Worm (Caenorhabditis elegans) whole organism, early embryonic: Measurements from ENCODE around the gene prx-19.

Experiments used
- B0310.2 ChIP-seq: sonication (generic microtip); optimal IDR thresholded peaks from 2 replicates; lab custom pipeline; 2016; ENCODE audit warnings: mild to moderate bottlenecking, missing genetic modification characterization, missing compliant biosample characterization
- F13C5.2 ChIP-seq: sonication (generic microtip); optimal IDR thresholded peaks from 2 replicates; lab custom pipeline; 2017; ENCODE audit warnings: mild to moderate bottlenecking, missing genetic modification characterization, inconsistent platforms, missing compliant biosample characterization
- aly-1 ChIP-seq: sonication (generic microtip); optimal IDR thresholded peaks from 2 replicates; lab custom pipeline; 2016; ENCODE audit warnings: missing genetic modification characterization, missing compliant biosample characterization
- ama-1 ChIP-seq: fragments of 150-350 bp; optimal IDR thresholded peaks from 2 replicates; lab custom pipeline; 2014
- ceh-13 ChIP-seq: fragments of 200-800 bp; sonication (Bioruptor generic); optimal IDR thresholded peaks from 2 replicates; lab custom pipeline; 2018; ENCODE audit warnings: mild to moderate bottlenecking, missing genetic modification characterization, missing compliant biosample characterization
- ceh-36 ChIP-seq: sonication (generic microtip); optimal IDR thresholded peaks from 2 replicates; lab custom pipeline; 2016; ENCODE audit warnings: missing genetic modification characterization, inconsistent platforms, missing compliant biosample characterization
- ets-7 ChIP-seq: sonication (generic microtip); optimal IDR thresholded peaks from 2 replicates; lab custom pipeline; 2016; ENCODE audit warnings: missing genotype, missing genetic modification characterization, missing compliant biosample characterization
- flt-1 ChIP-seq: fragments of 200-800 bp; sonication (Bioruptor generic); IDR thresholded peaks from 2 replicates; pipeline ENCODE4 v1.3.6; 2022; ENCODE audit warnings: missing genetic modification characterization, missing compliant biosample characterization
- hmbx-1 ChIP-seq: sonication (generic microtip); optimal IDR thresholded peaks from 2 replicates; lab custom pipeline; 2016; ENCODE audit warnings: mild to moderate bottlenecking, missing genetic modification characterization, missing compliant biosample characterization
- hmg-4 ChIP-seq: fragments of 200-800 bp; sonication (Bioruptor generic); optimal IDR thresholded peaks from 2 replicates; lab custom pipeline; 2018; ENCODE audit warnings: mild to moderate bottlenecking, missing genetic modification characterization, missing compliant biosample characterization
- hnd-1 ChIP-seq: sonication (generic microtip); optimal IDR thresholded peaks from 2 replicates; lab custom pipeline; 2016; ENCODE audit warnings: missing genetic modification characterization, missing compliant biosample characterization
- pes-1 ChIP-seq: fragments of 200-800 bp; sonication (Bioruptor generic); IDR thresholded peaks from 2 replicates; pipeline ENCODE4 v1.3.6; 2022; ENCODE audit warnings: missing genetic modification reagents, missing genetic modification characterization, missing compliant biosample characterization
- scrt-1 ChIP-seq: fragments of 200-800 bp; sonication (Bioruptor generic); IDR thresholded peaks from 2 replicates; pipeline ENCODE4 v1.3.6; 2022; ENCODE audit warnings: missing genetic modification characterization, missing compliant biosample characterization
- sea-1 ChIP-seq: fragments of 200-800 bp; sonication (Bioruptor generic); conservative IDR thresholded peaks from 2 replicates; pipeline ENCODE4 v1.3.6; 2022; ENCODE audit warnings: missing genetic modification characterization, missing compliant biosample characterization
- tbx-11 ChIP-seq: fragments of 200-800 bp; sonication (Bioruptor generic); IDR thresholded peaks from 2 replicates; pipeline ENCODE4 v1.3.6; 2022; ENCODE audit warnings: missing genetic modification characterization, missing compliant biosample characterization
- tbx-37 ChIP-seq: fragments of 200-800 bp; sonication (Bioruptor generic); conservative IDR thresholded peaks from 2 replicates; pipeline ENCODE4 v1.3.6; 2022; ENCODE audit warnings: missing genetic modification reagents, missing genetic modification characterization, missing compliant biosample characterization
- tra-4 ChIP-seq: sonication (generic microtip); optimal IDR thresholded peaks from 2 replicates; lab custom pipeline; 2017; ENCODE audit warnings: missing genetic modification characterization, missing compliant biosample characterization

Gene prx-19

DNA sequence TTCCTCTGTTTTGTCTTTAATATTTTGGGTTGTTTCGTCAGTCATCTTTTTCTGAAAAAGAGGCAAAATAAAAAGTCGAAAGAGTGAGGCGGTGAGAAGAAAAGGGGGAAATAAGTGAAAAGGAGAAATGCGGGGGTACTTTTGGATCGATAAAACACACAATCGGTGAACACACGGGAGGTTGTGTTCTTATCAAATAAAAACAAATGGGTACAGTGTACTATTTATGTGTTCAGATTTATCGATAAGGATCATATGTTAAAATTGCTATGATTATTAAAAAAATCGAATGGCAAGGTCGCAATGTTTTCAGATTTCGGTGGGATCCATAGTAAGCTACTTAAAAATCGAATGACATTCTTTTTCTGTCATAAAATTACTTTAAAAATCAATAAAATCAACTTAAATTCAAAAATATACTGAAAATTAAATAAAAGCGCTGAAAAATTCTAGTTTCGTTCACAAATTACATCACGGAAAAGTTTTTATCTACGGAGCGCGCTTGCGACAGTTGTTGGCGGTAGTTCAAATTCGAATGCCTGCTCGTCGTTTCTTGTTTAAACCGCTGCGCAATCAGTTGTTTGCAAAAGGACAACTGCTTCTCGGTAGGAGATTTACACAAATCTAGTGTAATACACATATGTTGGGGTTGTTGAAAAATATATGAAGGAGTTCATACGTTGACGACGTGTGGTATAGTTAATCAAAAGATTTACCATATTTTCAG lies at the start of gene prx-19:
TSS of gene prx-19 (minus strand) at position 51 of the 727 bp plus-strand sequence.
- TF ChIP-seq ceh-36 (no peak), hmbx-1 (tag; lab: Kevin White, UChicago) (no peak), B0310.2 (no peak), ets-7 (tag; lab: Kevin White, UChicago) (no peak), tra-4 (tag; lab: Kevin White, UChicago) (no peak), flt-1 (GFP tag; lab: Robert Waterston, UW) (no peak), F13C5.2 (tag; lab: Kevin White, UChicago) (no peak), ama-1 (no peak), aly-1 (tag; lab: Kevin White, UChicago) (no peak), sea-1 (GFP tag; lab: Robert Waterston, UW) (no peak), tbx-37 (no peak), pes-1 (GFP tag; lab: Robert Waterston, UW) (no peak), hmg-4 (no peak), tbx-11 (no peak), hnd-1 (tag; lab: Kevin White, UChicago) (no peak), scrt-1 (no peak), ceh-13 (no peak)

DNA sequence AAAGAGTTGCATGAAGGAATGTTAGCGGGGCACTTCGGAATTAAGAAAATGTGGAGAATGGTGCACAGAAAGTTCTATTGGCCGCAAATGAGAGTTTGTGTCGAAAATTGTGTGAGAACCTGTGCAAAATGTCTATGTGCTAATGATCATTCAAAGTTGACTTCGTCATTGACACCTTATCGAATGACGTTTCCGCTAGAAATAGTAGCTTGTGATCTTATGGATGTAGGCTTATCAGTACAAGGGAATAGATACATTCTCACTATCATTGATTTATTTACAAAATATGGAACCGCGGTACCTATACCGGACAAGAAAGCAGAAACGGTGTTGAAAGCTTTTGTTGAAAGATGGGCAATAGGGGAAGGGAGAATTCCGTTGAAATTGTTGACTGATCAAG lies 49.4 kb upstream of the prx-19 start:
- TF ChIP-seq tra-4 (tag; lab: Kevin White, UChicago) (no peak), tbx-37 (no peak)

DNA sequence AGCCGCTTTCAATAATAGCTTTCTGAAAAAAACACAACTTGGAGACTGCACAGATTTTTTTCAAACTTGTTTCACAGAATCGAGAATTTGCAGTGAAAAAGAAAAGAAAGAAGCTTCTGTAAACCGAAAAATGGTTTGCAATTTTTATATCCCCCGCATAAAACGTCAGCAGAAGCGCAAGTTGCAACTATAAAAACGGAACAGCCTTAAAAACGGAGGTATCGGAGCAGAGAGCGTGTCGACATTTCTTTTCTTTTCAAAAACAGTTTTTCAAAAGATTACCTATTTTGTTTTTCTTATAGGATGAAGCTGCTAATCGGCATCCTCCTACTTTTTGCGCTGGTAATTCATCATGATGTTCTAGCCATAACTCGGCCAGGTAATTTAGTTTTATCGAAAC lies 42.9 kb upstream of the prx-19 start, which contains the start of gene plg-1:
TSS of gene plg-1 (plus strand) at position 301 of the 400 bp plus-strand sequence.
- TF ChIP-seq pes-1 (GFP tag; lab: Robert Waterston, UW): no peak
- TF ChIP-seq tbx-37: no peak
- no peak for TF ChIP-seq scrt-1
- no peak for TF ChIP-seq ceh-36

DNA sequence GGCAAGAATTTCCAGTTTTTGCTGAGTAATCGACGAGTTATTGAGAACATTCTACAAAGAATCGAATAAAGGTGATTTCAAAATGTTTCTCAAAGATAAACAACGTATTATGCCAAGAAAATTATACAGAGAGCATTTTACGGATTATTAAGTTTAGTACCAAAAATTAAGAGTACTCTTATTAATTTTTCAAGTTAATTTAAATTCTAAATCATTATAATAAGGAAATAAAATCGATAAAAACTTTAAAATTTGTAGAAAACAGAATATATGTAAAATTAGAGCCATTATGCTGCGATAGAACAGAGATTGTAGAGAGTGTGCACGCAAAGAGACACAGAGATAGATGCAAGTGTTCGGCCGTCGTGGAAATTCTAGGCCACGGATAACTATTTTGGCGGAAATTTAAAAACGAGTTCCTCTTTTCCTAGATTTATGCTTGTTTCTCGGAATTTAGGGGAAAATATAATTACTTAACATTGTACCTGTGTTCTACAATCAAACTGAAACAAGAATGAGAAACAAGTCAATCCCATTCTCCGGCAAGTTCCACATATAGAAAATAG lies 41.5 kb upstream of the prx-19 start, which contains the start of gene F44E2.9:
TSS of gene F44E2.9 (minus strand) at position 51 of the 566 bp plus-strand sequence.
- TF ChIP-seq ama-1 (no peak), hmg-4 (no peak), tbx-37 (peak; percentile 61), pes-1 (GFP tag; lab: Robert Waterston, UW) (no peak; the same call in 1 of the 2 replicates)

DNA sequence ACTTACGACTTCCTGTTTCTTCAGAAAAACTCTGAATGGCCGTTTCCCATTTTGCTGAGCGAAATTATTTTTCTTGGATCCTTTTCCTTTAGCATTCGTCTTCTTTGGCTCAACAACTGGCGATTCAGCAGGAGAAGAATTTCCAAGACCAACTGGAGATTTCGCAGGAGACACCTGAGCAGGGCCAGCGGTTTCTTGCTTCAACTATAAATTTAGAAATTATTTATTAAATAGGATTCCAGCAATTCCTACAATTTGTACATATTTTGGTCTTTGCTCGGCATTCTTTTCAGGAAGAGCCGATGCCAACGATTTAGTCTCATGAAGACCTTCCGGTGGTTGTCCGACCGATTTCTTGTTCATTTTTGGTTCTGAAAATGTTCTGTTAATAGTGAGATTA lies 40.4 kb upstream of the prx-19 start, which contains the start of gene F44E2.8:
TSS of gene F44E2.8 (minus strand) at position 371 of the 400 bp plus-strand sequence.
- no peak for TF ChIP-seq ceh-36
- TF ChIP-seq B0310.2: no peak
- TF ChIP-seq scrt-1: no peak
- TF ChIP-seq F13C5.2 (tag; lab: Kevin White, UChicago): no peak
- no peak for TF ChIP-seq hmg-4
- no peak for TF ChIP-seq ama-1
- no peak for TF ChIP-seq ets-7 (tag; lab: Kevin White, UChicago)
- TF ChIP-seq ceh-13: no peak
- no peak for TF ChIP-seq tra-4 (tag; lab: Kevin White, UChicago)
- TF ChIP-seq hmbx-1 (tag; lab: Kevin White, UChicago): no peak
- TF ChIP-seq hnd-1 (tag; lab: Kevin White, UChicago): no peak
- no peak for TF ChIP-seq aly-1 (tag; lab: Kevin White, UChicago)
- TF ChIP-seq tbx-37: no peak
- TF ChIP-seq pes-1 (GFP tag; lab: Robert Waterston, UW): no peak
- no peak for TF ChIP-seq flt-1 (GFP tag; lab: Robert Waterston, UW)

DNA sequence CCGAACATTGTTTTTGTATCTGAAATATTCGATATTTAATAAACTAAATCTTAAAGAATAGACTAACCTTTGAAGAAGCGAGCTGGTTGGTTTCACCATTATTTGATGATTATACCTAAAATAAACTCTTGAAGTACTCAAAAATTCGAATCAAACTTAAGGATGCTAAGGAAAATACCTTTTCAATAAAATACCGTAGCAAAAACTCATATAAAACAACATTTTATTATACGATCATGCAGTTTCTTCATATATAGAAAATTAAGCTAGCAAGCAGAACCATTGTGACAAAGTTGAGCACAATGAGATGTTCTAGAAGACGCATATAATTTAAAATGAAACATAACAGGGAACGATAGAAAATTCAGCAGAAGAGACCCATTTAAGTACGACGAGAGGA lies 39.3 kb upstream of the prx-19 start, which contains the start of gene F44E2.7:
TSS of gene F44E2.7 (minus strand) at position 101 of the 400 bp plus-strand sequence.
- TF ChIP-seq hmbx-1 (tag; lab: Kevin White, UChicago) (no peak), tbx-37 (no peak), aly-1 (tag; lab: Kevin White, UChicago) (no peak), sea-1 (GFP tag; lab: Robert Waterston, UW) (no peak), ama-1 (no peak), F13C5.2 (tag; lab: Kevin White, UChicago) (no peak), ceh-36 (no peak), hnd-1 (tag; lab: Kevin White, UChicago) (no peak), flt-1 (GFP tag; lab: Robert Waterston, UW) (no peak), scrt-1 (no peak), ets-7 (tag; lab: Kevin White, UChicago) (no peak), tra-4 (tag; lab: Kevin White, UChicago) (no peak), ceh-13 (no peak), hmg-4 (no peak)

DNA sequence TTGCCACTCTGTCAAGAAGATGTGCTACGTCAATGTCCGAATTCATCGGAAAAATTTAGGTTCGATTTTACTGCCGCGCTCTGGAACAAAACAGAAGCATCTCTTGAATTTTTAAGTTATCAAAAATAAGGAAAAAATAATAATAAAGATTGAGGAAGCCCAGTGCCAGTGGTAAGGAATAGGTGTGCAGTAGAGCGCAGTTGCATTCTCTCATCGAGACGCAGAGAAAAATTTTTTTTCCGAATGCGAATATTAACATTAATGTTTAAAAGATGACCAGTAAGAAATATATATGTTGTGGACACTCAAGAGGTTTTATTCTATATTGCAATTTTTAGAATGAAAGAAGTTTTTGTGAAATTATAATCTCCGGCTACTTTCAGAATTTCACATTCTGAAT lies 38.6 kb upstream of the prx-19 start:
- no peak for TF ChIP-seq hmg-4
- TF ChIP-seq F13C5.2 (tag; lab: Kevin White, UChicago): no peak
- no peak for TF ChIP-seq pes-1 (GFP tag; lab: Robert Waterston, UW)
- no peak for TF ChIP-seq sea-1 (GFP tag; lab: Robert Waterston, UW)
- TF ChIP-seq tbx-11: no peak
- no peak for TF ChIP-seq B0310.2
- no peak for TF ChIP-seq hmbx-1 (tag; lab: Kevin White, UChicago)

DNA sequence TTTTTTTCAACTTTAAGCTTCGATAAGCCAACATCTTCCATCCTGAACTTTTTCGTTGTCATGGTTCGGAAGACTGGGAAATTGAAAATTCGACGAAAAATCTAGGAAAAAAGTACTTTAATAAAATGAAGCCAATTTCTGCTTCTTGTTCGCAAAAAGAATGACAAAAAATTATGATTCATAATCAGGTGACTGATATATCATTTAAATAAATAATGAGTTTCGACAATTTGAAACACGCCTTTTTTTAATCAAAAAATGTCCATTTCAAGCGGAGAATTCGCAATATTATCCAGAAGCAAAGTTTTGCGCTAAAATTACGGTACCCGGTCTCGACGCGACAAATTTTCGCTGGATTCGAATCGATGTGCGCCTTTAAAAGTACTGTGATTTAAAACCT lies 36.0 kb upstream of the prx-19 start, which contains the start of gene F44E2.6:
TSS of gene F44E2.6 (minus strand) at position 101 of the 400 bp plus-strand sequence.
- TF ChIP-seq hmg-4: no peak
- TF ChIP-seq tra-4 (tag; lab: Kevin White, UChicago): no peak
- no peak for TF ChIP-seq tbx-37
- no peak for TF ChIP-seq tbx-11
- no peak for TF ChIP-seq aly-1 (tag; lab: Kevin White, UChicago)
- TF ChIP-seq ama-1: no peak
- TF ChIP-seq pes-1 (GFP tag; lab: Robert Waterston, UW): no peak
- TF ChIP-seq hnd-1 (tag; lab: Kevin White, UChicago): no peak
- TF ChIP-seq B0310.2: no peak
- TF ChIP-seq F13C5.2 (tag; lab: Kevin White, UChicago): no peak
